Fruit fly (Drosophila melanogaster) whole organism, pupa: ENCODE data around the gene Nepl9.

Experiments used
- CG10348 ChIP-seq: fragments of 200-800 bp; sonication (Bioruptor generic); IDR thresholded peaks from 2 replicates; pipeline ENCODE4 v1.3.6; 2022; ENCODE audit warnings: missing biosample characterization, missing genetic modification characterization
- CG13204 ChIP-seq: fragments of 200-800 bp; sonication (Bioruptor generic); optimal IDR thresholded peaks from 2 replicates; lab custom pipeline; 2018; ENCODE audit warnings: missing biosample characterization, mild to moderate bottlenecking, missing genetic modification characterization, moderate library complexity
- CG14655 ChIP-seq: fragments of 200-800 bp; sonication (Bioruptor generic); optimal IDR thresholded peaks from 3 replicates; lab custom pipeline; 2017; ENCODE audit warnings: mild to moderate bottlenecking, missing biosample characterization, missing genetic modification reagents, missing genetic modification characterization
- CG15710 ChIP-seq: fragments of 200-800 bp; sonication (Bioruptor generic); optimal IDR thresholded peaks from 2 replicates; lab custom pipeline; 2018; ENCODE audit warnings: missing biosample characterization, mild to moderate bottlenecking, missing genetic modification characterization, moderate library complexity
- CG34367 ChIP-seq: fragments of 200-800 bp; sonication (Bioruptor generic); optimal IDR thresholded peaks from 2 replicates; lab custom pipeline; 2018; ENCODE audit warnings: missing biosample characterization, mild to moderate bottlenecking, missing genetic modification characterization
- CG4496 ChIP-seq: fragments of 200-800 bp; sonication (Bioruptor generic); IDR thresholded peaks from 3 replicates; pipeline ENCODE4 v1.3.6; 2022; ENCODE audit warnings: missing biosample characterization, missing genetic modification characterization
- CG8159 ChIP-seq: fragments of 200-800 bp; sonication (Bioruptor generic); optimal IDR thresholded peaks from 3 replicates; lab custom pipeline; 2018; ENCODE audit warnings: missing biosample characterization, mild to moderate bottlenecking, missing genetic modification characterization, moderate library complexity
- CG8301 ChIP-seq: fragments of 200-800 bp; sonication (Bioruptor generic); optimal IDR thresholded peaks from 2 replicates; lab custom pipeline; 2018; ENCODE audit warnings: missing biosample characterization, mild to moderate bottlenecking, missing genetic modification characterization
- CG9948 ChIP-seq: fragments of 200-800 bp; sonication (Bioruptor generic); optimal IDR thresholded peaks from 2 replicates; lab custom pipeline; 2018; ENCODE audit warnings: missing biosample characterization, mild to moderate bottlenecking, missing genetic modification characterization, moderate library complexity
- D1 ChIP-seq: fragments of 200-800 bp; sonication (Bioruptor generic); optimal IDR thresholded peaks from 2 replicates; lab custom pipeline; 2018; ENCODE audit warnings: missing biosample characterization, mild to moderate bottlenecking, missing genetic modification characterization, moderate library complexity
- EcR ChIP-seq: fragments of 200-800 bp; sonication (Bioruptor generic); optimal IDR thresholded peaks from 3 replicates; lab custom pipeline; 2019; ENCODE audit warnings: missing biosample characterization, missing genetic modification characterization, mild to moderate bottlenecking, moderate library complexity, missing genetic modification reagents
- Pif1B ChIP-seq: fragments of 200-800 bp; sonication (Bioruptor generic); optimal IDR thresholded peaks from 3 replicates; lab custom pipeline; 2016; ENCODE audit warnings: missing biosample characterization, missing genetic modification characterization
- Snoo ChIP-seq: fragments of 200-800 bp; sonication (Bioruptor generic); optimal IDR thresholded peaks from 3 replicates; lab custom pipeline; 2017; ENCODE audit warnings: missing biosample characterization, mild to moderate bottlenecking, missing genetic modification characterization, inconsistent platforms
- fd96Ca ChIP-seq: fragments of 200-800 bp; sonication (Bioruptor generic); IDR thresholded peaks from 3 replicates; pipeline ENCODE4 v1.3.6; 2022; ENCODE audit warnings: missing biosample characterization, missing genetic modification characterization

- peak; percentile 32 for TF ChIP-seq Snoo (tag; lab: Kevin White, UChicago)
- TF ChIP-seq CG13204 (GFP tag; lab: Kevin White, UChicago) = no peak
- TF ChIP-seq CG10348 (GFP tag; lab: Robert Waterston, UW) = no peak
- TF ChIP-seq D1 (tag; lab: Kevin White, UChicago) = no peak
- TF ChIP-seq CG4496 (GFP tag; lab: Robert Waterston, UW) = peak; percentile 31
- peak; percentile 51 for TF ChIP-seq Pif1B
- TF ChIP-seq CG15710 (tag; lab: Kevin White, UChicago) = peak; percentile 57
- peak; percentile 40 for TF ChIP-seq CG34367 (tag; lab: Kevin White, UChicago)
- peak; percentile 16 for TF ChIP-seq CG9948 (tag; lab: Kevin White, UChicago)
- no peak for TF ChIP-seq EcR (GFP tag; lab: Kevin White, UChicago)
- peak; percentile 51; the same call in 2 of the 3 replicates for TF ChIP-seq fd96Ca (GFP tag; lab: Robert Waterston, UW)
- peak; percentile 47 for TF ChIP-seq CG14655 (GFP tag; lab: Kevin White, UChicago)
- peak; percentile 27 for TF ChIP-seq CG8301 (tag; lab: Kevin White, UChicago)
- peak; percentile 43 for TF ChIP-seq CG8159 (tag; lab: Kevin White, UChicago)
Measured at dm6 chr2L:16815989-16816749, 20.9 kb downstream of the Nepl9 start, which contains the start of gene mdy.
